Fruit fly (Drosophila melanogaster) whole organism, embryonic: ENCODE results near the gene kis.

Experiments used
- Antp ChIP-seq: fragments of 200-800 bp; sonication (Bioruptor generic); optimal IDR thresholded peaks from 3 replicates; lab custom pipeline; 2016; ENCODE audit warnings: missing biosample characterization, missing genetic modification characterization
- B-H2 ChIP-seq: fragments of 200-800 bp; sonication (Bioruptor generic); optimal IDR thresholded peaks from 2 replicates; lab custom pipeline; 2018; ENCODE audit warnings: missing biosample characterization, mild to moderate bottlenecking, missing genetic modification characterization
- CG10462 ChIP-seq: fragments of 200-800 bp; sonication (Bioruptor generic); optimal IDR thresholded peaks from 2 replicates; lab custom pipeline; 2016; ENCODE audit warnings: missing biosample characterization, missing genetic modification characterization
- CG1233 ChIP-seq: fragments of 200-800 bp; sonication (Bioruptor generic); optimal IDR thresholded peaks from 4 replicates; lab custom pipeline; 2018; ENCODE audit warnings: missing biosample characterization, mild to moderate bottlenecking, missing genetic modification characterization
- CG12391 ChIP-seq: fragments of 200-800 bp; sonication (Bioruptor generic); optimal IDR thresholded peaks from 3 replicates; lab custom pipeline; 2018; ENCODE audit warnings: missing biosample characterization, mild to moderate bottlenecking, missing genetic modification characterization, moderate library complexity
- CG14965 ChIP-seq: fragments of 200-800 bp; sonication (Bioruptor generic); optimal IDR thresholded peaks from 2 replicates; lab custom pipeline; 2016; ENCODE audit warnings: missing biosample characterization, missing genetic modification characterization, borderline replicate concordance
- CG1529 ChIP-seq: fragments of 200-800 bp; sonication (Bioruptor generic); optimal IDR thresholded peaks from 3 replicates; lab custom pipeline; 2018; ENCODE audit warnings: missing biosample characterization, missing genetic modification characterization
- CG17361 ChIP-seq: fragments of 200-800 bp; sonication (Bioruptor generic); IDR thresholded peaks from 3 replicates; pipeline ENCODE4 v1.3.6; 2022; ENCODE audit warnings: missing biosample characterization, missing genetic modification characterization
- CG17568 ChIP-seq: fragments of 200-800 bp; sonication (Bioruptor generic); optimal IDR thresholded peaks from 2 replicates; lab custom pipeline; 2018; ENCODE audit warnings: missing biosample characterization, mild to moderate bottlenecking, missing genetic modification characterization, moderate library complexity
- CG18599 ChIP-seq: fragments of 200-800 bp; sonication (Bioruptor generic); optimal IDR thresholded peaks from 3 replicates; lab custom pipeline; 2017; ENCODE audit warnings: missing biosample characterization, missing genetic modification characterization, mild to moderate bottlenecking, moderate library complexity, missing genetic modification reagents
- CG2875 ChIP-seq: fragments of 200-800 bp; sonication (Bioruptor generic); optimal IDR thresholded peaks from 2 replicates; lab custom pipeline; 2017; ENCODE audit warnings: missing biosample characterization, mild to moderate bottlenecking, missing genetic modification characterization, missing genetic modification reagents
- CG30431 ChIP-seq: fragments of 200-800 bp; sonication (Bioruptor generic); optimal IDR thresholded peaks from 2 replicates; lab custom pipeline; 2017; ENCODE audit warnings: missing biosample characterization, missing genetic modification characterization
- CG34376 ChIP-seq: fragments of 200-800 bp; sonication (Bioruptor generic); optimal IDR thresholded peaks from 2 replicates; lab custom pipeline; 2018; ENCODE audit warnings: missing biosample characterization, mild to moderate bottlenecking, missing genetic modification characterization
- CG4424 ChIP-seq: fragments of 200-800 bp; sonication (Bioruptor generic); optimal IDR thresholded peaks from 3 replicates; lab custom pipeline; 2016; ENCODE audit warnings: missing biosample characterization, missing genetic modification characterization
- CG6791 ChIP-seq: fragments of 200-800 bp; sonication (Bioruptor generic); IDR thresholded peaks from 3 replicates; pipeline ENCODE4 v1.3.6; 2022; ENCODE audit warnings: missing biosample characterization, missing genetic modification characterization; ENCODE audit not compliant: partially characterized antibody
- CG7987 ChIP-seq: fragments of 200-800 bp; sonication (Bioruptor generic); optimal IDR thresholded peaks from 2 replicates; lab custom pipeline; 2018; ENCODE audit warnings: missing biosample characterization, mild to moderate bottlenecking, missing genetic modification characterization, moderate library complexity
- CG8281 ChIP-seq: fragments of 200-800 bp; sonication (Bioruptor generic); optimal IDR thresholded peaks from 2 replicates; lab custom pipeline; 2018; ENCODE audit warnings: missing biosample characterization, mild to moderate bottlenecking, missing genetic modification characterization, moderate library complexity
- CG8478 ChIP-seq: fragments of >200 bp; optimal IDR thresholded peaks from 2 replicates; lab custom pipeline; 2018
- CG9609 ChIP-seq: fragments of 200-800 bp; sonication (Bioruptor generic); optimal IDR thresholded peaks from 3 replicates; lab custom pipeline; 2016; ENCODE audit warnings: missing biosample characterization, missing genetic modification characterization
- CG9817 ChIP-seq: fragments of 200-800 bp; sonication (Bioruptor generic); optimal IDR thresholded peaks from 2 replicates; lab custom pipeline; 2018; ENCODE audit warnings: missing biosample characterization, mild to moderate bottlenecking, missing genetic modification characterization, moderate library complexity
- Camta ChIP-seq: fragments of 200-800 bp; sonication (Bioruptor generic); optimal IDR thresholded peaks from 2 replicates; lab custom pipeline; 2016; ENCODE audit warnings: missing biosample characterization, missing genetic modification characterization
- Dfd ChIP-seq, 2 experiments: fragments of >200 bp; optimal IDR thresholded peaks; 2 replicates each; lab custom pipeline; 2017; ENCODE audit warnings: missing biosample characterization in 2 of 2, missing genetic modification characterization in 2 of 2
- Dref ChIP-seq: fragments of 200-800 bp; sonication (Bioruptor generic); IDR thresholded peaks from 2 replicates; pipeline ENCODE4 v1.3.6; 2022; ENCODE audit warnings: missing biosample characterization, missing genetic modification characterization
- Drgx ChIP-seq: fragments of 200-800 bp; sonication (Bioruptor generic); IDR thresholded peaks from 2 replicates; pipeline ENCODE4 v1.3.6; 2022; ENCODE audit warnings: missing biosample characterization, missing genetic modification characterization
- H15 ChIP-seq: fragments of 200-800 bp; sonication (Bioruptor generic); IDR thresholded peaks from 3 replicates; pipeline ENCODE4 v1.3.6; 2022; ENCODE audit warnings: missing biosample characterization, missing genetic modification characterization
- HHEX ChIP-seq: fragments of 200-800 bp; sonication (Bioruptor generic); optimal IDR thresholded peaks from 3 replicates; lab custom pipeline; 2017; ENCODE audit warnings: missing biosample characterization, mild to moderate bottlenecking, missing genetic modification characterization, missing genetic modification reagents
- Hr78 ChIP-seq, 2 experiments: fragments of 200-800 bp in 1 of 2; fragments of >200 bp in 1 of 2; sonication (Bioruptor generic) in 1 of 2; optimal IDR thresholded peaks; 2 replicates each; lab custom pipeline; 2017 to 2019; ENCODE audit warnings: missing biosample characterization in 2 of 2, missing genetic modification characterization in 2 of 2, mild to moderate bottlenecking in 1 of 2, moderate library complexity in 1 of 2
- Hsf ChIP-seq: fragments of 200-800 bp; sonication (Bioruptor generic); optimal IDR thresholded peaks from 3 replicates; lab custom pipeline; 2016; ENCODE audit warnings: missing biosample characterization, missing genetic modification characterization
- Myb ChIP-seq: fragments of 200-800 bp; sonication (Bioruptor generic); optimal IDR thresholded peaks from 2 replicates; lab custom pipeline; 2016; ENCODE audit warnings: missing biosample characterization, missing genetic modification characterization
- NC2α ChIP-seq: fragments of 200-800 bp; sonication (Bioruptor generic); optimal IDR thresholded peaks from 2 replicates; lab custom pipeline; 2016; ENCODE audit warnings: missing biosample characterization, missing genetic modification characterization
- Oaz ChIP-seq: fragments of 200-800 bp; sonication (Bioruptor generic); IDR thresholded peaks from 2 replicates; pipeline ENCODE4 v1.3.6; 2022; ENCODE audit warnings: missing biosample characterization, missing genetic modification characterization
- Ravus ChIP-seq: fragments of 200-800 bp; sonication (Bioruptor generic); IDR thresholded peaks from 2 replicates; pipeline ENCODE4 v1.3.6; 2022; ENCODE audit warnings: missing biosample characterization, missing genetic modification characterization
- Stat92E ChIP-seq, 3 experiments: fragments of >200 bp in 2 of 3; fragments of 200-800 bp in 1 of 3; sonication (Bioruptor generic) in 1 of 3; optimal IDR thresholded peaks; 2 replicates each; lab custom pipeline; 2017 to 2019; ENCODE audit warnings: missing biosample characterization in 3 of 3, missing genetic modification characterization in 3 of 3, mild to moderate bottlenecking in 1 of 3, moderate library complexity in 1 of 3
- Tbp ChIP-seq: fragments of >200 bp; optimal IDR thresholded peaks from 2 replicates; lab custom pipeline; 2018; ENCODE audit warnings: missing biosample characterization, missing genetic modification characterization
- ac ChIP-seq: fragments of 200-800 bp; sonication (Bioruptor generic); optimal IDR thresholded peaks from 3 replicates; lab custom pipeline; 2017; ENCODE audit warnings: missing biosample characterization, mild to moderate bottlenecking, missing genetic modification characterization
- bowl ChIP-seq: fragments of 200-800 bp; sonication (Bioruptor generic); IDR thresholded peaks from 2 replicates; pipeline ENCODE4 v1.3.6; 2022; ENCODE audit warnings: missing biosample characterization, missing genetic modification characterization
- btn ChIP-seq: fragments of 200-800 bp; sonication (Bioruptor generic); optimal IDR thresholded peaks from 2 replicates; lab custom pipeline; 2016; ENCODE audit warnings: missing biosample characterization, missing genetic modification characterization
- crp ChIP-seq, 2 experiments: fragments of 200-800 bp; sonication (Bioruptor generic); optimal IDR thresholded peaks; 2 replicates in 1 of 2; 3 replicates in 1 of 2; lab custom pipeline; 2017; ENCODE audit warnings: missing biosample characterization in 2 of 2, missing genetic modification characterization in 2 of 2, mild to moderate bottlenecking in 1 of 2, moderate library complexity in 1 of 2
- da ChIP-seq: fragments of 200-800 bp; sonication (Bioruptor generic); optimal IDR thresholded peaks from 2 replicates; lab custom pipeline; 2016; ENCODE audit warnings: missing biosample characterization, missing genetic modification characterization
- dpn ChIP-seq, 2 experiments: fragments of 200-800 bp; sonication (Bioruptor generic); optimal IDR thresholded peaks; 3 replicates each; lab custom pipeline; 2016; ENCODE audit warnings: missing biosample characterization in 2 of 2, missing genetic modification characterization in 2 of 2
- gsb-n ChIP-seq: fragments of 200-800 bp; sonication (Bioruptor generic); optimal IDR thresholded peaks from 3 replicates; lab custom pipeline; 2018; ENCODE audit warnings: missing biosample characterization, mild to moderate bottlenecking, missing genetic modification characterization
- hb ChIP-seq: fragments of 200-800 bp; sonication (Bioruptor generic); IDR thresholded peaks from 3 replicates; pipeline ENCODE4 v1.3.6; 2022; ENCODE audit warnings: missing biosample characterization, missing genetic modification characterization; ENCODE audit not compliant: partially characterized antibody
- mam ChIP-seq: fragments of 200-800 bp; sonication (Bioruptor generic); optimal IDR thresholded peaks from 3 replicates; lab custom pipeline; 2016; ENCODE audit warnings: missing biosample characterization, missing genetic modification characterization
- mirr ChIP-seq: fragments of 200-800 bp; sonication (Bioruptor generic); optimal IDR thresholded peaks from 3 replicates; lab custom pipeline; 2018; ENCODE audit warnings: missing biosample characterization, mild to moderate bottlenecking, missing genetic modification characterization
- onecut ChIP-seq: fragments of 200-800 bp; sonication (Bioruptor generic); IDR thresholded peaks from 2 replicates; pipeline ENCODE4 v1.3.6; 2022; ENCODE audit warnings: missing biosample characterization, missing genetic modification characterization
- pum ChIP-seq: fragments of 200-800 bp; sonication (Bioruptor generic); optimal IDR thresholded peaks from 2 replicates; lab custom pipeline; 2016; ENCODE audit warnings: missing biosample characterization, missing genetic modification characterization
- stc ChIP-seq: fragments of 200-800 bp; sonication (Bioruptor generic); IDR thresholded peaks from 2 replicates; pipeline ENCODE4 v1.3.6; 2022; ENCODE audit warnings: missing biosample characterization, missing genetic modification characterization
- tll ChIP-seq, 2 experiments: fragments of 200-800 bp in 1 of 2; fragments of >200 bp in 1 of 2; sonication (Bioruptor generic) in 1 of 2; optimal IDR thresholded peaks; 2 replicates each; lab custom pipeline; 2017 to 2019; ENCODE audit warnings: missing biosample characterization in 2 of 2, missing genetic modification characterization in 2 of 2, mild to moderate bottlenecking in 1 of 2, moderate library complexity in 1 of 2
- trem ChIP-seq: fragments of 200-800 bp; optimal IDR thresholded peaks from 3 replicates; lab custom pipeline; 2019; ENCODE audit warnings: missing biosample characterization, mild to moderate bottlenecking, missing genetic modification characterization, moderate library complexity
- trh ChIP-seq: fragments of 200-800 bp; sonication (Bioruptor generic); optimal IDR thresholded peaks from 2 replicates; lab custom pipeline; 2016; ENCODE audit warnings: missing biosample characterization, missing genetic modification characterization
- twi ChIP-seq: fragments of 200-800 bp; optimal IDR thresholded peaks from 2 replicates; lab custom pipeline; 2019; ENCODE audit warnings: missing biosample characterization, mild to moderate bottlenecking, missing genetic modification characterization, moderate library complexity

Gene kis

dm6 chr2L:273603-274002 lies 23.0 kb upstream of the kis start, which contains the start of the genes mbm and CG11555 (continued):
- TF ChIP-seq onecut (no peak), CG30431 (GFP tag; lab: Kevin White, UChicago) (no peak), mam (GFP tag; lab: Kevin White, UChicago) (no peak), Dref (GFP tag; lab: Robert Waterston, UW) (peak; percentile 70), Hsf (no peak), stc (GFP tag; lab: Robert Waterston, UW) (no peak), btn (GFP tag; lab: Kevin White, UChicago) (no peak), tll (GFP tag; optimal IDR thresholded peaks at IDR 0.05; lab: Kevin White, UChicago) (no peak), NC2α (no peak), pum (GFP tag; lab: Kevin White, UChicago) (no peak), Oaz (GFP tag; lab: Robert Waterston, UW) (no peak), Antp (GFP tag; lab: Kevin White, UChicago) (no peak), Tbp (no peak), CG17568 (GFP tag; lab: Kevin White, UChicago) (no peak), CG1529 (no peak), CG4424 (GFP tag; lab: Kevin White, UChicago) (no peak), H15 (no peak), HHEX (GFP tag; lab: Kevin White, UChicago) (no peak), bowl (no peak), CG8478 (lab: Kevin White, UChicago) (no peak), Ravus (no peak), CG8281 (tag; lab: Kevin White, UChicago) (no peak), twi (peak; percentile 44), ac (GFP tag; lab: Kevin White, UChicago) (no peak), trh (GFP tag; lab: Kevin White, UChicago) (no peak), CG2875 (GFP tag; lab: Kevin White, UChicago) (no peak), CG17361 (peak; percentile 44; the same call in 1 of the 3 replicates), CG7987 (GFP tag; lab: Kevin White, UChicago) (no peak), CG1233 (GFP tag; lab: Kevin White, UChicago) (no peak), hb (GFP tag; lab: Robert Waterston, UW) (peak; percentile 51; the same call in 1 of the 3 replicates), CG18599 (GFP tag; lab: Kevin White, UChicago) (peak; percentile 34), Hr78 (GFP tag; optimal IDR thresholded peaks at IDR 0.05; lab: Kevin White, UChicago) (no peak), da (GFP tag; lab: Kevin White, UChicago) (no peak), mirr (GFP tag; lab: Kevin White, UChicago) (no peak), B-H2 (GFP tag; lab: Kevin White, UChicago) (peak; percentile 56), gsb-n (tag; lab: Kevin White, UChicago) (no peak), Dfd (GFP tag; optimal IDR thresholded peaks at IDR 0.05; lab: Kevin White, UChicago) (no peak), dpn (GFP tag; optimal IDR thresholded peaks at IDR 0.05; lab: Kevin White, UChicago) (peak in 1 of 2 experiments; percentile 19), CG9817 (tag; lab: Kevin White, UChicago) (peak; percentile 4), Drgx (GFP tag; lab: Robert Waterston, UW) (no peak), trem (tag; lab: Kevin White, UChicago) (peak; percentile 67), CG9609 (GFP tag; lab: Kevin White, UChicago) (no peak), CG34376 (GFP tag; lab: Kevin White, UChicago) (no peak), CG14965 (GFP tag; lab: Kevin White, UChicago) (no peak), crp (GFP tag; optimal IDR thresholded peaks at IDR 0.05; lab: Kevin White, UChicago) (peak in 1 of 2 experiments; percentile 43), CG6791 (no peak), Myb (GFP tag; lab: Kevin White, UChicago) (no peak), CG10462 (GFP tag; lab: Kevin White, UChicago) (no peak), Camta (GFP tag; lab: Kevin White, UChicago) (no peak), CG12391 (peak; percentile 60), Stat92E (GFP tag; optimal IDR thresholded peaks at IDR 0.05; lab: Kevin White, UChicago) (no peak)
